Fruit fly (Drosophila melanogaster) whole organism, embryonic: ENCODE measurements around the gene sea.

Source experiments
- Antp ChIP-seq: fragments of 200-800 bp; sonication (Bioruptor generic); optimal IDR thresholded peaks from 3 replicates; lab custom pipeline; 2016; ENCODE audit warnings: missing biosample characterization, missing genetic modification characterization
- BEAF-32 ChIP-seq: fragments of 200-800 bp; sonication (Bioruptor generic); optimal IDR thresholded peaks from 3 replicates; lab custom pipeline; 2017; ENCODE audit warnings: missing biosample characterization, missing genetic modification characterization, mild to moderate bottlenecking, moderate library complexity, missing genetic modification reagents
- CG10366 ChIP-seq: fragments of 200-800 bp; sonication (Bioruptor generic); IDR thresholded peaks from 2 replicates; pipeline ENCODE4 v1.3.6; 2022; ENCODE audit warnings: missing biosample characterization, missing genetic modification characterization
- CG10543 ChIP-seq: fragments of 200-800 bp; sonication (Bioruptor generic); optimal IDR thresholded peaks from 3 replicates; lab custom pipeline; 2017; ENCODE audit warnings: missing biosample characterization, mild to moderate bottlenecking, missing genetic modification characterization, moderate library complexity
- CG10959 ChIP-seq: fragments of 200-800 bp; sonication (Bioruptor generic); IDR thresholded peaks from 2 replicates; pipeline ENCODE4 v1.3.6; 2022; ENCODE audit warnings: missing biosample characterization, missing genetic modification characterization
- CG11560 ChIP-seq: fragments of 200-800 bp; sonication (Bioruptor generic); IDR thresholded peaks from 3 replicates; pipeline ENCODE4 v1.3.6; 2022; ENCODE audit warnings: missing biosample characterization, missing genetic modification characterization
- CG12659 ChIP-seq: fragments of 200-800 bp; sonication (Bioruptor generic); optimal IDR thresholded peaks from 3 replicates; lab custom pipeline; 2017; ENCODE audit warnings: mild to moderate bottlenecking, missing biosample characterization, missing genetic modification reagents, missing genetic modification characterization
- CG13624 ChIP-seq: fragments of 200-800 bp; sonication (Bioruptor generic); optimal IDR thresholded peaks from 2 replicates; lab custom pipeline; 2016; ENCODE audit warnings: missing biosample characterization, missing genetic modification characterization
- CG14441 ChIP-seq: fragments of 200-800 bp; sonication (Bioruptor generic); IDR thresholded peaks from 2 replicates; pipeline ENCODE4 v1.3.6; 2022; ENCODE audit warnings: missing biosample characterization, missing genetic modification characterization
- CG15011 ChIP-seq: fragments of 200-800 bp; sonication (Bioruptor generic); optimal IDR thresholded peaks from 3 replicates; lab custom pipeline; 2018; ENCODE audit warnings: missing biosample characterization, mild to moderate bottlenecking, missing genetic modification characterization
- CG15696 ChIP-seq: fragments of 200-800 bp; sonication (Bioruptor generic); optimal IDR thresholded peaks from 2 replicates; lab custom pipeline; 2019; ENCODE audit warnings: missing biosample characterization, mild to moderate bottlenecking, missing genetic modification characterization, moderate library complexity
- CG17568 ChIP-seq: fragments of 200-800 bp; sonication (Bioruptor generic); optimal IDR thresholded peaks from 2 replicates; lab custom pipeline; 2018; ENCODE audit warnings: missing biosample characterization, mild to moderate bottlenecking, missing genetic modification characterization, moderate library complexity
- CG17612 ChIP-seq: fragments of 200-800 bp; sonication (Bioruptor generic); IDR thresholded peaks from 2 replicates; pipeline ENCODE4 v1.3.6; 2022; ENCODE audit warnings: missing biosample characterization, missing genetic modification characterization
- CG18599 ChIP-seq: fragments of 200-800 bp; sonication (Bioruptor generic); optimal IDR thresholded peaks from 3 replicates; lab custom pipeline; 2017; ENCODE audit warnings: missing biosample characterization, missing genetic modification characterization, mild to moderate bottlenecking, moderate library complexity, missing genetic modification reagents
- CG4820 ChIP-seq: fragments of 200-800 bp; sonication (Bioruptor generic); optimal IDR thresholded peaks from 3 replicates; lab custom pipeline; 2016; ENCODE audit warnings: missing biosample characterization, missing genetic modification characterization
- CG6813 ChIP-seq: fragments of 200-800 bp; sonication (Bioruptor generic); optimal IDR thresholded peaks from 2 replicates; lab custom pipeline; 2017; ENCODE audit warnings: missing biosample characterization, missing genetic modification characterization, mild to moderate bottlenecking, moderate library complexity, missing genetic modification reagents
- CG7271 ChIP-seq: fragments of 200-800 bp; sonication (Bioruptor generic); optimal IDR thresholded peaks from 2 replicates; lab custom pipeline; 2018; ENCODE audit warnings: missing biosample characterization, mild to moderate bottlenecking, missing genetic modification characterization, moderate library complexity
- CG7786 ChIP-seq: fragments of 200-800 bp; sonication (Bioruptor generic); optimal IDR thresholded peaks from 2 replicates; lab custom pipeline; 2016; ENCODE audit warnings: missing biosample characterization, missing genetic modification characterization
- CG8944 ChIP-seq: fragments of 200-800 bp; sonication (Bioruptor generic); optimal IDR thresholded peaks from 3 replicates; lab custom pipeline; 2016; ENCODE audit warnings: missing biosample characterization, missing genetic modification characterization
- CG9609 ChIP-seq: fragments of 200-800 bp; sonication (Bioruptor generic); optimal IDR thresholded peaks from 3 replicates; lab custom pipeline; 2016; ENCODE audit warnings: missing biosample characterization, missing genetic modification characterization
- CHES-1-like ChIP-seq: fragments of 200-800 bp; sonication (Bioruptor generic); optimal IDR thresholded peaks from 2 replicates; lab custom pipeline; 2016; ENCODE audit warnings: missing biosample characterization, missing genetic modification characterization
- GATAe ChIP-seq: fragments of 200-800 bp; sonication (Bioruptor generic); conservative IDR thresholded peaks from 2 replicates; pipeline ENCODE4 v1.3.6; 2022; ENCODE audit warnings: missing biosample characterization, missing genetic modification characterization
- HLH54F ChIP-seq: fragments of 200-800 bp; sonication (Bioruptor generic); optimal IDR thresholded peaks from 3 replicates; lab custom pipeline; 2016; ENCODE audit warnings: missing biosample characterization, missing genetic modification characterization
- Mad ChIP-seq: fragments of 200-800 bp; sonication (Bioruptor generic); optimal IDR thresholded peaks from 2 replicates; lab custom pipeline; 2016; ENCODE audit warnings: missing biosample characterization, missing genetic modification characterization
- PHDP ChIP-seq: fragments of 200-800 bp; sonication (Bioruptor generic); optimal IDR thresholded peaks from 3 replicates; lab custom pipeline; 2018; ENCODE audit warnings: missing biosample characterization, mild to moderate bottlenecking, missing genetic modification characterization, moderate library complexity
- Rfx ChIP-seq: fragments of 200-800 bp; sonication (Bioruptor generic); IDR thresholded peaks from 2 replicates; pipeline ENCODE4 v1.3.6; 2022; ENCODE audit warnings: missing biosample characterization, missing genetic modification characterization
- Sry-δ ChIP-seq: fragments of 200-800 bp; sonication (Bioruptor generic); optimal IDR thresholded peaks from 2 replicates; lab custom pipeline; 2016; ENCODE audit warnings: missing biosample characterization, missing genetic modification characterization
- Usf ChIP-seq: fragments of 200-800 bp; sonication (Bioruptor generic); optimal IDR thresholded peaks from 2 replicates; lab custom pipeline; 2017; ENCODE audit warnings: missing genotype, missing biosample characterization, missing genetic modification characterization
- az2 ChIP-seq: fragments of 200-800 bp; sonication (Bioruptor generic); optimal IDR thresholded peaks from 3 replicates; lab custom pipeline; 2016; ENCODE audit warnings: missing biosample characterization, missing genetic modification characterization
- btn ChIP-seq: fragments of 200-800 bp; sonication (Bioruptor generic); optimal IDR thresholded peaks from 2 replicates; lab custom pipeline; 2016; ENCODE audit warnings: missing biosample characterization, missing genetic modification characterization
- cg ChIP-seq: fragments of 200-800 bp; sonication (Bioruptor generic); optimal IDR thresholded peaks from 3 replicates; lab custom pipeline; 2019; ENCODE audit warnings: missing biosample characterization, mild to moderate bottlenecking, missing genetic modification characterization, moderate library complexity
- corto ChIP-seq: fragments of 200-800 bp; sonication (Bioruptor generic); optimal IDR thresholded peaks from 2 replicates; lab custom pipeline; 2016; ENCODE audit warnings: missing biosample characterization, mild to moderate bottlenecking, missing genetic modification characterization, moderate library complexity
- dysf ChIP-seq: fragments of 200-800 bp; sonication (Bioruptor generic); IDR thresholded peaks from 3 replicates; pipeline ENCODE4 v1.3.6; 2022; ENCODE audit warnings: missing biosample characterization, missing genetic modification characterization
- eve ChIP-seq, 2 experiments: fragments of >200 bp; optimal IDR thresholded peaks; 2 replicates each; lab custom pipeline; 2017; ENCODE audit warnings: missing biosample characterization in 2 of 2, missing genetic modification characterization in 2 of 2
- fru ChIP-seq: fragments of >200 bp; optimal IDR thresholded peaks from 2 replicates; lab custom pipeline; 2017
- fu2 ChIP-seq: fragments of 200-800 bp; sonication (Bioruptor generic); optimal IDR thresholded peaks from 2 replicates; lab custom pipeline; 2016; ENCODE audit warnings: missing biosample characterization, missing genetic modification characterization
- gcm2 ChIP-seq: fragments of 200-800 bp; sonication (Bioruptor generic); optimal IDR thresholded peaks from 2 replicates; lab custom pipeline; 2016; ENCODE audit warnings: missing biosample characterization, missing genetic modification characterization
- grau ChIP-seq: fragments of 200-800 bp; optimal IDR thresholded peaks from 3 replicates; lab custom pipeline; 2019; ENCODE audit warnings: missing biosample characterization, mild to moderate bottlenecking, missing genetic modification characterization, moderate library complexity
- gt ChIP-seq: fragments of 200-800 bp; sonication (Bioruptor generic); IDR thresholded peaks from 2 replicates; pipeline ENCODE4 v1.3.6; 2022; ENCODE audit warnings: missing biosample characterization, missing genetic modification characterization
- h ChIP-seq: fragments of >200 bp; optimal IDR thresholded peaks from 2 replicates; lab custom pipeline; 2017
- jigr1 ChIP-seq: fragments of 200-800 bp; sonication (Bioruptor generic); IDR thresholded peaks from 3 replicates; pipeline ENCODE4 v1.3.6; 2022; ENCODE audit warnings: missing biosample characterization, missing genetic modification characterization
- jing ChIP-seq: fragments of 200-800 bp; sonication (Bioruptor generic); optimal IDR thresholded peaks from 2 replicates; lab custom pipeline; 2018; ENCODE audit warnings: missing biosample characterization, mild to moderate bottlenecking, missing genetic modification characterization
- lmd ChIP-seq: fragments of 200-800 bp; sonication (Bioruptor generic); IDR thresholded peaks from 2 replicates; pipeline ENCODE4 v1.3.6; 2022; ENCODE audit warnings: missing biosample characterization, missing genetic modification characterization
- lola ChIP-seq, 3 experiments: fragments of >200 bp in 2 of 3; fragments of 200-800 bp in 1 of 3; sonication (Bioruptor generic) in 1 of 3; optimal IDR thresholded peaks; 2 replicates each; lab custom pipeline; 2017 to 2019; ENCODE audit warnings: missing biosample characterization in 3 of 3, missing genetic modification characterization in 3 of 3, mild to moderate bottlenecking in 1 of 3, moderate library complexity in 1 of 3
- mld ChIP-seq: fragments of 200-800 bp; sonication (Bioruptor generic); IDR thresholded peaks from 3 replicates; pipeline ENCODE4 v1.3.6; 2022; ENCODE audit warnings: missing biosample characterization, missing genetic modification characterization; ENCODE audit not compliant: partially characterized antibody
- pb ChIP-seq: fragments of 200-800 bp; sonication (Bioruptor generic); optimal IDR thresholded peaks from 3 replicates; lab custom pipeline; 2016; ENCODE audit warnings: missing biosample characterization, missing genetic modification characterization
- sc ChIP-seq, 3 experiments: fragments of >200 bp in 2 of 3; fragments of 200-800 bp in 1 of 3; sonication (Bioruptor generic) in 1 of 3; optimal IDR thresholded peaks; 2 replicates in 2 of 3; 3 replicates in 1 of 3; lab custom pipeline; 2017; ENCODE audit warnings: mild to moderate bottlenecking in 1 of 3, missing biosample characterization in 1 of 3, missing genetic modification characterization in 1 of 3, missing genetic modification reagents in 1 of 3
- slbo ChIP-seq: fragments of 200-800 bp; sonication (Bioruptor generic); IDR thresholded peaks from 2 replicates; pipeline ENCODE4 v1.3.6; 2022; ENCODE audit warnings: missing biosample characterization, missing genetic modification characterization
- sr ChIP-seq: fragments of 200-800 bp; sonication (Bioruptor generic); IDR thresholded peaks from 3 replicates; pipeline ENCODE4 v1.3.6; 2022; ENCODE audit warnings: missing biosample characterization, missing genetic modification characterization
- stc ChIP-seq: fragments of 200-800 bp; sonication (Bioruptor generic); IDR thresholded peaks from 2 replicates; pipeline ENCODE4 v1.3.6; 2022; ENCODE audit warnings: missing biosample characterization, missing genetic modification characterization
- tx ChIP-seq: fragments of 200-800 bp; sonication (Bioruptor generic); optimal IDR thresholded peaks from 2 replicates; lab custom pipeline; 2016; ENCODE audit warnings: missing biosample characterization, missing genetic modification characterization
- yki ChIP-seq: fragments of >200 bp; optimal IDR thresholded peaks from 3 replicates; lab custom pipeline; 2018

Gene sea

dm6 chr3R:11582253-11582589, 15.4 kb upstream of the sea start (continued):
- TF ChIP-seq CG6813 (peak; percentile 7), CG11560 (tag; lab: Robert Waterston, UW) (no peak), sc (optimal IDR thresholded peaks at IDR 0.05; lab: Kevin White, UChicago) (no peak), sc (GFP tag; optimal IDR thresholded peaks at IDR 0.05; lab: Kevin White, UChicago) (peak; percentile 45), CG10366 (GFP tag; lab: Robert Waterston, UW) (peak; percentile 80), PHDP (tag; lab: Kevin White, UChicago) (peak; percentile 67), GATAe (0 out of 2 replicates have a peak, but pooled peaks have one; percentile 7), lmd (GFP tag; lab: Robert Waterston, UW) (peak; percentile 66), Rfx (GFP tag; lab: Robert Waterston, UW) (peak; percentile 76), h (lab: Kevin White, UChicago) (no peak), CG12659 (GFP tag; lab: Kevin White, UChicago) (peak; percentile 39), fu2 (GFP tag; lab: Kevin White, UChicago) (peak; percentile 9), slbo (GFP tag; lab: Robert Waterston, UW) (peak; percentile 58), CG7786 (GFP tag; lab: Kevin White, UChicago) (peak; percentile 44), CG17612 (GFP tag; lab: Robert Waterston, UW) (0 out of 2 replicates have a peak, but pooled peaks have one; percentile 18), yki (lab: Kevin White, UChicago) (no peak), CG18599 (GFP tag; lab: Kevin White, UChicago) (no peak), CG9609 (GFP tag; lab: Kevin White, UChicago) (peak; percentile 69), fru (lab: Kevin White, UChicago) (no peak), CG14441 (GFP tag; lab: Robert Waterston, UW) (peak; percentile 90), mld (no peak), corto (GFP tag; lab: Kevin White, UChicago) (no peak), grau (tag; lab: Kevin White, UChicago) (peak; percentile 68), dysf (GFP tag; lab: Robert Waterston, UW) (peak; percentile 75), jing (peak; percentile 60), az2 (GFP tag; lab: Kevin White, UChicago) (peak; percentile 62), btn (GFP tag; lab: Kevin White, UChicago) (peak; percentile 65), eve (GFP tag; optimal IDR thresholded peaks at IDR 0.05; lab: Kevin White, UChicago) (no peak), BEAF-32 (no peak), pb (GFP tag; lab: Kevin White, UChicago) (peak; percentile 55), sr (GFP tag; lab: Robert Waterston, UW) (peak; percentile 8; the same call in 1 of the 3 replicates), CG15696 (tag; lab: Kevin White, UChicago) (peak; percentile 21), gcm2 (GFP tag; lab: Kevin White, UChicago) (no peak), Antp (GFP tag; lab: Kevin White, UChicago) (peak; percentile 63), CG8944 (GFP tag; lab: Kevin White, UChicago) (peak; percentile 63), CG10959 (GFP tag; lab: Robert Waterston, UW) (no peak), CG13624 (GFP tag; lab: Kevin White, UChicago) (peak; percentile 51), HLH54F (GFP tag; lab: Kevin White, UChicago) (peak; percentile 19), CG10543 (GFP tag; lab: Kevin White, UChicago) (no peak), gt (GFP tag; lab: Robert Waterston, UW) (peak; percentile 41; the same call in 1 of the 2 replicates), Sry-δ (GFP tag; lab: Kevin White, UChicago) (no peak), Mad (GFP tag; lab: Kevin White, UChicago) (peak; percentile 39), CG4820 (peak; percentile 41), CG7271 (tag; lab: Kevin White, UChicago) (no peak), Usf (no peak), CG17568 (no peak), tx (GFP tag; lab: Kevin White, UChicago) (peak; percentile 9), CHES-1-like (GFP tag; lab: Kevin White, UChicago) (peak; percentile 24), CG15011 (GFP tag; lab: Kevin White, UChicago) (no peak), jigr1 (GFP tag; lab: Robert Waterston, UW) (no peak), lola (GFP tag; optimal IDR thresholded peaks at IDR 0.05; lab: Kevin White, UChicago) (peak in 1 of 3 experiments; percentile 23), stc (GFP tag; lab: Robert Waterston, UW) (peak; percentile 87), cg (GFP tag; lab: Kevin White, UChicago) (no peak)
